Fruit fly (Drosophila melanogaster) whole organism, embryonic: ENCODE data around the gene Fancd2.

Experiments
- ATbp ChIP-seq: fragments of 200-800 bp; sonication (Bioruptor generic); optimal IDR thresholded peaks from 2 replicates; lab custom pipeline; 2017; ENCODE audit warnings: missing biosample characterization, mild to moderate bottlenecking, missing genetic modification characterization, missing genetic modification reagents
- Abd-B ChIP-seq: fragments of 200-800 bp; sonication (Bioruptor generic); optimal IDR thresholded peaks from 2 replicates; lab custom pipeline; 2018; ENCODE audit warnings: missing biosample characterization, mild to moderate bottlenecking, missing genetic modification characterization, moderate library complexity
- CG10274 ChIP-seq: fragments of 200-800 bp; sonication (Bioruptor generic); optimal IDR thresholded peaks from 3 replicates; lab custom pipeline; 2017; ENCODE audit warnings: missing biosample characterization, mild to moderate bottlenecking, missing genetic modification characterization
- CG10321 ChIP-seq: fragments of 200-800 bp; sonication (Bioruptor generic); IDR thresholded peaks from 2 replicates; pipeline ENCODE4 v1.3.6; 2022; ENCODE audit warnings: missing biosample characterization, missing genetic modification characterization
- CG11398 ChIP-seq: fragments of 200-800 bp; sonication (Bioruptor generic); optimal IDR thresholded peaks from 2 replicates; lab custom pipeline; 2016; ENCODE audit warnings: missing biosample characterization, missing genetic modification characterization
- CG12769 ChIP-seq: fragments of 200-800 bp; sonication (Bioruptor generic); optimal IDR thresholded peaks from 2 replicates; lab custom pipeline; 2019; ENCODE audit warnings: missing biosample characterization, mild to moderate bottlenecking, missing genetic modification characterization, moderate library complexity
- CG13775 ChIP-seq: fragments of 200-800 bp; sonication (Bioruptor generic); optimal IDR thresholded peaks from 3 replicates; lab custom pipeline; 2017; ENCODE audit warnings: missing biosample characterization, mild to moderate bottlenecking, missing genetic modification characterization
- CG15269 ChIP-seq: fragments of 200-800 bp; sonication (Bioruptor generic); optimal IDR thresholded peaks from 2 replicates; lab custom pipeline; 2018; ENCODE audit warnings: missing biosample characterization, mild to moderate bottlenecking, missing genetic modification characterization, moderate library complexity
- CG16813 ChIP-seq: fragments of 200-800 bp; sonication (Bioruptor generic); IDR thresholded peaks from 3 replicates; pipeline ENCODE4 v1.3.6; 2022; ENCODE audit warnings: missing biosample characterization, missing genetic modification characterization; ENCODE audit not compliant: partially characterized antibody
- CG1832 ChIP-seq: fragments of 200-800 bp; sonication (Bioruptor generic); optimal IDR thresholded peaks from 2 replicates; lab custom pipeline; 2017; ENCODE audit warnings: missing biosample characterization, mild to moderate bottlenecking, missing genetic modification characterization, inconsistent platforms
- CG2129 ChIP-seq: fragments of 200-800 bp; sonication (Bioruptor generic); IDR thresholded peaks from 2 replicates; pipeline ENCODE4 v1.3.6; 2022; ENCODE audit warnings: missing biosample characterization, missing genetic modification characterization; ENCODE audit not compliant: partially characterized antibody
- CG2889 ChIP-seq: fragments of 200-800 bp; sonication (Bioruptor generic); IDR thresholded peaks from 3 replicates; pipeline ENCODE4 v1.3.6; 2022; ENCODE audit warnings: missing biosample characterization, missing genetic modification characterization
- CG3163 ChIP-seq: fragments of 200-800 bp; sonication (Bioruptor generic); optimal IDR thresholded peaks from 3 replicates; lab custom pipeline; 2016; ENCODE audit warnings: missing biosample characterization, missing genetic modification characterization
- CG32772 ChIP-seq: fragments of 200-800 bp; sonication (Bioruptor generic); IDR thresholded peaks from 2 replicates; pipeline ENCODE4 v1.3.6; 2022; ENCODE audit warnings: missing biosample characterization, missing genetic modification characterization
- CG7963 ChIP-seq: fragments of 200-800 bp; sonication (Bioruptor generic); IDR thresholded peaks from 3 replicates; pipeline ENCODE4 v1.3.6; 2022; ENCODE audit warnings: missing biosample characterization, missing genetic modification characterization; ENCODE audit not compliant: partially characterized antibody
- CG8089 ChIP-seq: fragments of 200-800 bp; sonication (Bioruptor generic); optimal IDR thresholded peaks from 3 replicates; lab custom pipeline; 2016; ENCODE audit warnings: missing biosample characterization, missing genetic modification characterization
- CG8281 ChIP-seq: fragments of 200-800 bp; sonication (Bioruptor generic); optimal IDR thresholded peaks from 2 replicates; lab custom pipeline; 2018; ENCODE audit warnings: missing biosample characterization, mild to moderate bottlenecking, missing genetic modification characterization, moderate library complexity
- CG8924 ChIP-seq: fragments of 200-800 bp; optimal IDR thresholded peaks from 3 replicates; lab custom pipeline; 2019; ENCODE audit warnings: missing biosample characterization, mild to moderate bottlenecking, missing genetic modification characterization, moderate library complexity
- CG9817 ChIP-seq: fragments of 200-800 bp; sonication (Bioruptor generic); optimal IDR thresholded peaks from 2 replicates; lab custom pipeline; 2018; ENCODE audit warnings: missing biosample characterization, mild to moderate bottlenecking, missing genetic modification characterization, moderate library complexity
- Dbx ChIP-seq: fragments of 200-800 bp; sonication (Bioruptor generic); IDR thresholded peaks from 3 replicates; pipeline ENCODE4 v1.3.6; 2022; ENCODE audit warnings: missing biosample characterization, missing genetic modification characterization
- Dip2 ChIP-seq: fragments of 200-800 bp; sonication (Bioruptor generic); IDR thresholded peaks from 2 replicates; pipeline ENCODE4 v1.3.6; 2022; ENCODE audit warnings: missing biosample characterization, missing genetic modification characterization
- Doc3 ChIP-seq: fragments of 200-800 bp; sonication (Bioruptor generic); IDR thresholded peaks from 3 replicates; pipeline ENCODE4 v1.3.6; 2022; ENCODE audit warnings: missing biosample characterization, missing genetic modification characterization; ENCODE audit not compliant: partially characterized antibody
- Dp ChIP-seq: fragments of 200-800 bp; sonication (Bioruptor generic); optimal IDR thresholded peaks from 2 replicates; lab custom pipeline; 2018; ENCODE audit warnings: missing biosample characterization, mild to moderate bottlenecking, missing genetic modification characterization, moderate library complexity
- Dref ChIP-seq: fragments of 200-800 bp; sonication (Bioruptor generic); IDR thresholded peaks from 2 replicates; pipeline ENCODE4 v1.3.6; 2022; ENCODE audit warnings: missing biosample characterization, missing genetic modification characterization
- Hr39 ChIP-seq: fragments of >200 bp; optimal IDR thresholded peaks from 2 replicates; lab custom pipeline; 2017
- Hr51 ChIP-seq, 2 experiments: fragments of 200-800 bp; sonication (Bioruptor generic); optimal IDR thresholded peaks; 2 replicates in 1 of 2; 3 replicates in 1 of 2; lab custom pipeline; 2016 to 2018; ENCODE audit warnings: missing biosample characterization in 2 of 2, missing genetic modification characterization in 2 of 2, mild to moderate bottlenecking in 1 of 2, moderate library complexity in 1 of 2
- Jarid2 ChIP-seq: fragments of 200-800 bp; sonication (Bioruptor generic); optimal IDR thresholded peaks from 3 replicates; lab custom pipeline; 2017; ENCODE audit warnings: mild to moderate bottlenecking, missing biosample characterization, missing genetic modification reagents, missing genetic modification characterization
- MBD-R2 ChIP-seq: fragments of 200-800 bp; sonication (Bioruptor generic); IDR thresholded peaks from 2 replicates; pipeline ENCODE4 v1.3.6; 2022; ENCODE audit warnings: missing biosample characterization, missing genetic modification characterization
- Nf-YB ChIP-seq: fragments of 200-800 bp; sonication (Bioruptor generic); optimal IDR thresholded peaks from 3 replicates; lab custom pipeline; 2019; ENCODE audit warnings: missing biosample characterization, mild to moderate bottlenecking, missing genetic modification characterization, moderate library complexity
- Rfx ChIP-seq: fragments of 200-800 bp; sonication (Bioruptor generic); IDR thresholded peaks from 2 replicates; pipeline ENCODE4 v1.3.6; 2022; ENCODE audit warnings: missing biosample characterization, missing genetic modification characterization
- Side ChIP-seq: fragments of 200-800 bp; sonication (Bioruptor generic); optimal IDR thresholded peaks from 2 replicates; lab custom pipeline; 2016; ENCODE audit warnings: missing biosample characterization, missing genetic modification characterization
- Sox100B ChIP-seq: fragments of 200-800 bp; sonication (Bioruptor generic); optimal IDR thresholded peaks from 3 replicates; lab custom pipeline; 2018; ENCODE audit warnings: missing biosample characterization, mild to moderate bottlenecking, missing genetic modification characterization
- Vsx1 ChIP-seq: fragments of 200-800 bp; sonication (Bioruptor generic); optimal IDR thresholded peaks from 2 replicates; lab custom pipeline; 2017; ENCODE audit warnings: missing biosample characterization, mild to moderate bottlenecking, missing genetic modification characterization, missing genetic modification reagents
- ase ChIP-seq: fragments of 200-800 bp; sonication (Bioruptor generic); IDR thresholded peaks from 3 replicates; pipeline ENCODE4 v1.3.6; 2022; ENCODE audit warnings: missing biosample characterization, missing genetic modification characterization
- ato ChIP-seq: fragments of 200-800 bp; sonication (Bioruptor generic); IDR thresholded peaks from 2 replicates; pipeline ENCODE4 v1.3.6; 2022; ENCODE audit warnings: missing biosample characterization, missing genetic modification characterization; ENCODE audit not compliant: partially characterized antibody
- az2 ChIP-seq: fragments of 200-800 bp; sonication (Bioruptor generic); optimal IDR thresholded peaks from 3 replicates; lab custom pipeline; 2016; ENCODE audit warnings: missing biosample characterization, missing genetic modification characterization
- bab2 ChIP-seq: fragments of 200-800 bp; sonication (Bioruptor generic); optimal IDR thresholded peaks from 2 replicates; lab custom pipeline; 2016; ENCODE audit warnings: missing biosample characterization, missing genetic modification characterization
- chinmo ChIP-seq: fragments of 200-800 bp; sonication (Bioruptor generic); IDR thresholded peaks from 4 replicates; pipeline ENCODE4 v1.3.6; 2022; ENCODE audit warnings: missing biosample characterization, missing genetic modification characterization; ENCODE audit not compliant: partially characterized antibody
- da ChIP-seq: fragments of 200-800 bp; sonication (Bioruptor generic); optimal IDR thresholded peaks from 2 replicates; lab custom pipeline; 2016; ENCODE audit warnings: missing biosample characterization, missing genetic modification characterization
- fd102C ChIP-seq: fragments of 200-800 bp; sonication (Bioruptor generic); optimal IDR thresholded peaks from 2 replicates; lab custom pipeline; 2018; ENCODE audit warnings: missing biosample characterization, mild to moderate bottlenecking, missing genetic modification characterization, moderate library complexity
- grau ChIP-seq: fragments of 200-800 bp; optimal IDR thresholded peaks from 3 replicates; lab custom pipeline; 2019; ENCODE audit warnings: missing biosample characterization, mild to moderate bottlenecking, missing genetic modification characterization, moderate library complexity
- grn ChIP-seq: fragments of 200-800 bp; sonication (Bioruptor generic); optimal IDR thresholded peaks from 3 replicates; lab custom pipeline; 2017; ENCODE audit warnings: missing biosample characterization, missing genetic modification characterization
- lola ChIP-seq, 3 experiments: fragments of >200 bp in 2 of 3; fragments of 200-800 bp in 1 of 3; sonication (Bioruptor generic) in 1 of 3; optimal IDR thresholded peaks; 2 replicates each; lab custom pipeline; 2017 to 2019; ENCODE audit warnings: missing biosample characterization in 3 of 3, missing genetic modification characterization in 3 of 3, mild to moderate bottlenecking in 1 of 3, moderate library complexity in 1 of 3
- org-1 ChIP-seq: fragments of 200-800 bp; sonication (Bioruptor generic); optimal IDR thresholded peaks from 2 replicates; lab custom pipeline; 2017; ENCODE audit warnings: missing biosample characterization, missing genetic modification characterization
- repo ChIP-seq: fragments of 200-800 bp; sonication (Bioruptor generic); optimal IDR thresholded peaks from 2 replicates; lab custom pipeline; 2016; ENCODE audit warnings: missing biosample characterization, missing genetic modification characterization
- row ChIP-seq: fragments of 200-800 bp; sonication (Bioruptor generic); IDR thresholded peaks from 3 replicates; pipeline ENCODE4 v1.3.6; 2022; ENCODE audit warnings: missing biosample characterization, missing genetic modification characterization
- slou ChIP-seq: fragments of 200-800 bp; sonication (Bioruptor generic); optimal IDR thresholded peaks from 3 replicates; lab custom pipeline; 2016; ENCODE audit warnings: missing biosample characterization, missing genetic modification characterization
- trh ChIP-seq: fragments of 200-800 bp; sonication (Bioruptor generic); optimal IDR thresholded peaks from 2 replicates; lab custom pipeline; 2016; ENCODE audit warnings: missing biosample characterization, missing genetic modification characterization
- ttk ChIP-seq: fragments of 200-800 bp; sonication (Bioruptor generic); IDR thresholded peaks from 2 replicates; pipeline ENCODE4 v2.1.2; 2022; ENCODE audit warnings: missing biosample characterization, missing genetic modification characterization
- z ChIP-seq: fragments of 200-800 bp; sonication (Bioruptor generic); IDR thresholded peaks from 3 replicates; pipeline ENCODE4 v1.3.6; 2022; ENCODE audit warnings: missing biosample characterization, missing genetic modification characterization

The Fancd2 gene

DNA sequence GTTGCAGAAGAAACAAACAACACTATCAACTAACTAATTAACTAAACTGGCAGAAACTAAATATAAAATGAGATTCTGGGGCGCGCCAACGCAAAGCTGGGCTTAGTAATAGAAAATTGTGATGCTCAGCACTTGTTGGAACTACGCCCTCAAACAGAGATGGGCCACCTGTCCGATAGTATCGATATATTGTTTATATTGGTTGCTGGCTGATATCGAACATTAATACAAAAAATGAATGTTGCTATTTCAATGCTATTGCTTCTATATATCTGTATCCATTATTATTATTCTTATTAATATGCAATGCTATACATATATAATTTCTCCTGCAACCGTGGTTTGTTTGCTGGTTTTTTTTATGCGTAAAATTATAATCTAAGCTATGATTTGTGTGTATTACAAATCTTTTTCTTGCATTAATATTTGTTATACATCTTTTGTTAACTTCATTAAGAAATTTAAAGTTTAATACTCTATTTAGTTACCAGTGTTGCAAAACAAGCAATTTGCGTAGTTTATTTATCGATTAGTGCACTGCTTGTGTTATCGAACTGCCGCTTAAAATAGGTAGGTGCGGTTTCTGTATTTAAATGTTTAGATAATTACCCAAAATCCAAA is 53.7 kb downstream of the Fancd2 start, which contains the start of gene CG31195 (continued):
- TF ChIP-seq CG10274 (no peak), CG7963 (GFP tag; lab: Robert Waterston, UW) (peak; percentile 37; the same call in 2 of the 3 replicates), CG3163 (GFP tag; lab: Kevin White, UChicago) (no peak), da (GFP tag; lab: Kevin White, UChicago) (no peak), repo (GFP tag; lab: Kevin White, UChicago) (no peak), Nf-YB (GFP tag; lab: Kevin White, UChicago) (no peak), Jarid2 (GFP tag; lab: Kevin White, UChicago) (no peak), grn (no peak), org-1 (GFP tag; lab: Kevin White, UChicago) (no peak), CG32772 (GFP tag; lab: Robert Waterston, UW) (no peak), row (peak; percentile 58), Dp (GFP tag; lab: Kevin White, UChicago) (peak; percentile 62), Abd-B (GFP tag; lab: Kevin White, UChicago) (peak; percentile 32), CG15269 (tag; lab: Kevin White, UChicago) (no peak), Hr51 (GFP tag; optimal IDR thresholded peaks at IDR 0.05; lab: Kevin White, UChicago) (no peak), CG2889 (no peak), Dref (GFP tag; lab: Robert Waterston, UW) (peak; percentile 65), CG16813 (GFP tag; lab: Robert Waterston, UW) (peak; percentile 78), trh (GFP tag; lab: Kevin White, UChicago) (no peak), Doc3 (GFP tag; lab: Robert Waterston, UW) (peak; percentile 79), CG1832 (GFP tag; lab: Kevin White, UChicago) (no peak), ATbp (no peak), Rfx (GFP tag; lab: Robert Waterston, UW) (no peak), CG8924 (peak; percentile 47), Side (GFP tag; lab: Kevin White, UChicago) (no peak), CG8089 (GFP tag; lab: Kevin White, UChicago) (no peak), CG10321 (GFP tag; lab: Robert Waterston, UW) (no peak), lola (GFP tag; optimal IDR thresholded peaks at IDR 0.05; lab: Kevin White, UChicago) (peak in 1 of 3 experiments; percentile 30), chinmo (GFP tag; lab: Robert Waterston, UW) (peak; percentile 63; the same call in 1 of the 4 replicates), Sox100B (GFP tag; lab: Kevin White, UChicago) (no peak), CG11398 (GFP tag; lab: Kevin White, UChicago) (no peak), CG2129 (GFP tag; lab: Robert Waterston, UW) (peak; percentile 56), Vsx1 (GFP tag; lab: Kevin White, UChicago) (no peak), az2 (GFP tag; lab: Kevin White, UChicago) (peak; percentile 22), MBD-R2 (GFP tag; lab: Robert Waterston, UW) (peak; percentile 49), CG8281 (tag; lab: Kevin White, UChicago) (no peak), fd102C (GFP tag; lab: Kevin White, UChicago) (no peak), Hr39 (lab: Kevin White, UChicago) (no peak), slou (GFP tag; lab: Kevin White, UChicago) (no peak), ase (GFP tag; lab: Robert Waterston, UW) (no peak), CG9817 (no peak), grau (tag; lab: Kevin White, UChicago) (no peak), z (no peak), ttk (GFP tag; lab: Robert Waterston, UW) (no peak), Dip2 (GFP tag; lab: Robert Waterston, UW) (no peak), Dbx (0 out of 3 replicates have a peak, but pooled peaks have one; percentile 26), CG13775 (GFP tag; lab: Kevin White, UChicago) (no peak), CG12769 (tag; lab: Kevin White, UChicago) (no peak), ato (GFP tag; lab: Robert Waterston, UW) (peak; percentile 52; the same call in 1 of the 2 replicates), bab2 (no peak)
